Worm (Caenorhabditis elegans) whole organism, late embryonic: ENCODE data around the gene Y55F3BR.10.

Experiments used
- C08G9.2 ChIP-seq: sonication (generic microtip); optimal IDR thresholded peaks from 2 replicates; lab custom pipeline; 2016; ENCODE audit warnings: mild to moderate bottlenecking, missing genetic modification characterization, moderate library complexity, missing compliant biosample characterization
- T23F11.4 ChIP-seq: fragments of 200-800 bp; sonication (Bioruptor generic); optimal IDR thresholded peaks from 2 replicates; lab custom pipeline; 2018; ENCODE audit warnings: mild to moderate bottlenecking, missing genetic modification characterization, missing compliant biosample characterization
- ahr-1 ChIP-seq: sonication (generic microtip); optimal IDR thresholded peaks from 2 replicates; lab custom pipeline; 2016; ENCODE audit warnings: missing genetic modification characterization, missing compliant biosample characterization
- ama-1 ChIP-seq: fragments of 150-350 bp; optimal IDR thresholded peaks from 2 replicates; lab custom pipeline; 2014
- ceh-18 ChIP-seq: sonication (generic microtip); optimal IDR thresholded peaks from 2 replicates; lab custom pipeline; 2016; ENCODE audit warnings: missing genetic modification characterization, missing compliant biosample characterization
- ceh-19 ChIP-seq: fragments of 200-800 bp; sonication (Bioruptor generic); optimal IDR thresholded peaks from 2 replicates; lab custom pipeline; 2018; ENCODE audit warnings: mild to moderate bottlenecking, missing genetic modification characterization, missing compliant biosample characterization
- ceh-22 ChIP-seq: sonication (generic microtip); optimal IDR thresholded peaks from 2 replicates; lab custom pipeline; 2017; ENCODE audit warnings: missing biosample characterization, missing genetic modification characterization
- ceh-31 ChIP-seq: sonication (generic microtip); optimal IDR thresholded peaks from 2 replicates; lab custom pipeline; 2016; ENCODE audit warnings: missing genetic modification characterization, missing compliant biosample characterization
- ceh-48 ChIP-seq: sonication (generic microtip); optimal IDR thresholded peaks from 2 replicates; lab custom pipeline; 2016; ENCODE audit warnings: missing genetic modification characterization, inconsistent platforms, missing compliant biosample characterization
- dve-1 ChIP-seq: sonication (generic microtip); optimal IDR thresholded peaks from 2 replicates; lab custom pipeline; 2017; ENCODE audit warnings: antibody characterized with exemption, mild to moderate bottlenecking, missing genetic modification characterization, missing compliant biosample characterization
- elt-2 ChIP-seq: sonication (generic microtip); optimal IDR thresholded peaks from 2 replicates; lab custom pipeline; 2016; ENCODE audit warnings: missing genetic modification reagents, missing genetic modification characterization, missing compliant biosample characterization
- elt-4 ChIP-seq: sonication (generic microtip); optimal IDR thresholded peaks from 2 replicates; lab custom pipeline; 2016; ENCODE audit warnings: missing genetic modification characterization, missing compliant biosample characterization
- ets-4 ChIP-seq: sonication (generic microtip); optimal IDR thresholded peaks from 2 replicates; lab custom pipeline; 2016; ENCODE audit warnings: missing genetic modification characterization, missing compliant biosample characterization
- fkh-10 ChIP-seq: fragments of 150-350 bp; optimal IDR thresholded peaks from 2 replicates; lab custom pipeline; 2014; ENCODE audit warnings: missing biosample characterization, missing genetic modification reagents, missing genetic modification characterization
- fkh-6 ChIP-seq: sonication (generic microtip); optimal IDR thresholded peaks from 2 replicates; lab custom pipeline; 2016; ENCODE audit warnings: missing genetic modification characterization, missing compliant biosample characterization
- gmeb-2 ChIP-seq: sonication (generic microtip); optimal IDR thresholded peaks from 2 replicates; lab custom pipeline; 2016; ENCODE audit warnings: missing genetic modification characterization, inconsistent platforms, missing compliant biosample characterization
- hlh-15 ChIP-seq: sonication (generic microtip); optimal IDR thresholded peaks from 2 replicates; lab custom pipeline; 2016; ENCODE audit warnings: missing genetic modification characterization, missing compliant biosample characterization
- hlh-30 ChIP-seq: sonication (generic microtip); optimal IDR thresholded peaks from 2 replicates; lab custom pipeline; 2017; ENCODE audit warnings: antibody characterized with exemption, missing genetic modification characterization, missing compliant biosample characterization; ENCODE audit not compliant: insufficient read depth
- hlh-6 ChIP-seq: sonication (generic microtip); optimal IDR thresholded peaks from 2 replicates; lab custom pipeline; 2016; ENCODE audit warnings: missing genotype, missing genetic modification characterization, missing compliant biosample characterization
- lin-11 ChIP-seq: fragments of 200-800 bp; sonication (Bioruptor generic); optimal IDR thresholded peaks from 2 replicates; lab custom pipeline; 2018; ENCODE audit warnings: mild to moderate bottlenecking, missing genetic modification characterization, missing compliant biosample characterization
- madf-2 ChIP-seq: sonication (generic microtip); optimal IDR thresholded peaks from 2 replicates; lab custom pipeline; 2017; ENCODE audit warnings: missing genetic modification characterization, missing compliant biosample characterization
- mec-3 ChIP-seq: sonication (generic microtip); optimal IDR thresholded peaks from 2 replicates; lab custom pipeline; 2016; ENCODE audit warnings: borderline replicate concordance, missing genetic modification characterization, missing compliant biosample characterization
- nfya-1 ChIP-seq: sonication (generic microtip); optimal IDR thresholded peaks from 2 replicates; lab custom pipeline; 2017; ENCODE audit warnings: missing genetic modification characterization, mild to moderate bottlenecking, missing compliant biosample characterization, antibody characterized with exemption, moderate library complexity
- nhr-232 ChIP-seq: sonication (generic microtip); optimal IDR thresholded peaks from 2 replicates; lab custom pipeline; 2016; ENCODE audit warnings: missing genetic modification characterization, missing compliant biosample characterization
- pat-9 ChIP-seq: fragments of 200-800 bp; sonication (Bioruptor generic); optimal IDR thresholded peaks from 2 replicates; lab custom pipeline; 2018; ENCODE audit warnings: mild to moderate bottlenecking, missing genetic modification characterization, moderate library complexity, missing compliant biosample characterization
- pax-1 ChIP-seq: fragments of 150-350 bp; optimal IDR thresholded peaks from 2 replicates; lab custom pipeline; 2014; ENCODE audit warnings: missing biosample characterization, missing genetic modification characterization
- pha-2 ChIP-seq: sonication (generic microtip); optimal IDR thresholded peaks from 2 replicates; lab custom pipeline; 2017; ENCODE audit warnings: mild to moderate bottlenecking, missing genetic modification characterization, missing compliant biosample characterization
- pha-4 ChIP-seq: fragments of 150-350 bp; optimal IDR thresholded peaks from 2 replicates; lab custom pipeline; 2018; ENCODE audit warnings: missing biosample characterization, missing genetic modification reagents, missing genetic modification characterization
- pqm-1 ChIP-seq: sonication (generic microtip); optimal IDR thresholded peaks from 2 replicates; lab custom pipeline; 2016; ENCODE audit warnings: missing genetic modification characterization, missing compliant biosample characterization
- ref-2 ChIP-seq: sonication (generic microtip); optimal IDR thresholded peaks from 2 replicates; lab custom pipeline; 2016; ENCODE audit warnings: missing genetic modification characterization, missing compliant biosample characterization
- sox-4 ChIP-seq: sonication (generic microtip); optimal IDR thresholded peaks from 2 replicates; lab custom pipeline; 2017; ENCODE audit warnings: mild to moderate bottlenecking, missing genetic modification characterization, inconsistent platforms, missing compliant biosample characterization
- tbx-7 ChIP-seq: sonication (generic microtip); optimal IDR thresholded peaks from 2 replicates; lab custom pipeline; 2016; ENCODE audit warnings: missing genotype, missing genetic modification characterization, missing compliant biosample characterization
- ttx-3 ChIP-seq: sonication (generic microtip); optimal IDR thresholded peaks from 2 replicates; lab custom pipeline; 2016; ENCODE audit warnings: missing genetic modification reagents, missing genetic modification characterization, missing compliant biosample characterization
- unc-3 ChIP-seq, 2 experiments: fragments of 200-800 bp in 1 of 2; sonication (Bioruptor generic) in 1 of 2; sonication (generic microtip) in 1 of 2; conservative IDR thresholded peaks in 1 of 2; optimal IDR thresholded peaks in 1 of 2; 2 replicates each; pipeline versions ENCODE4 v1.3.6 to Lab custom; 2016 to 2022; ENCODE audit warnings: missing compliant biosample characterization in 2 of 2, missing genetic modification characterization in 2 of 2, missing genetic modification reagents in 1 of 2
- unc-42 ChIP-seq: sonication (generic microtip); optimal IDR thresholded peaks from 2 replicates; lab custom pipeline; 2016; ENCODE audit warnings: missing genotype, missing genetic modification characterization, missing compliant biosample characterization
- ztf-16 ChIP-seq: sonication (generic microtip); optimal IDR thresholded peaks from 2 replicates; lab custom pipeline; 2017; ENCODE audit warnings: missing genetic modification characterization, missing compliant biosample characterization

Gene Y55F3BR.10

DNA sequence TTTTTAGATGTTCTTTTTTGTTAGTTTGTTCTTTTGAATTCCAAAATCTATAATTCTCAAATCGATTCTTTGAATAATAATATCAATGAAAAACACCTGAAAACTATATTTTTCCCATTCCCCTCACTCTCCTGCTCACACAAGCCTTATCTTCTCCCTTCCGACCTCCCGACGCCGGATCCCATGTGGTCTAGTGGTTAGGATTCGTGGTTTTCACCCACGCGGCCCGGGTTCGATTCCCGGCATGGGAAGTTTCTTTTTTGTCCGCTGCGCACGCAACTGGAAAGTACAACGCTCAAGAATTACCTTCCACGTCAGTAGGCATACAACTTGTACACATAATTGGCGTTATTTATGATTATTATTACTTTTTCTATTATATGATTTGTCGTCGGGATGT lies 10.4 kb downstream of the Y55F3BR.10 start (continued):
- TF ChIP-seq lin-11 (peak; percentile 37), ceh-18 (tag; lab: Kevin White, UChicago) (no peak), fkh-6 (no peak), nhr-232 (tag; lab: Kevin White, UChicago) (peak; percentile 39), T23F11.4 (GFP tag; lab: Kevin White, UChicago) (no peak), elt-2 (tag; lab: Kevin White, UChicago) (peak; percentile 64), C08G9.2 (tag; lab: Kevin White, UChicago) (peak; percentile 14), pha-2 (no peak), ztf-16 (tag; lab: Kevin White, UChicago) (peak; percentile 8)
- TF ChIP-seq, all 69 proteins: peak for 26

DNA sequence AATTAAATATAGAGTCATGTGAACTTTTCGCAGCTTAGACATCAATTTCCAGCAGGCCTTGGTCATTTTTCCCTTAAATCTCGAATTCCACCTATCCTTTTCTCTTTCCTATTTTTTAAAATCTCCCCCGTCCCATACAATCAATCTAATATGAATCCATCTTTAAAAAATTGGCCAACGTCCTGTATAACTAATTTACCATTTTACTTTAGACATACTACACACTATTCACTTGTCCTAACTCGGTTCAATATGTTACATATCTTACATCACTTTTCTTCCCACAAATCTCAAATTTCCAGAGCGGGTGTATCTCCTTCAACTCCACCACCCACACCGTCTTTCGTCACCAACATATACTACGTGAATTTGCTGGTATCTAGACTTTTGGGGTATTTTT lies 13.0 kb downstream of the Y55F3BR.10 start, which contains the start of gene lgc-33:
TSS of gene lgc-33 (plus strand) at position 301 of the 400 bp plus-strand sequence.
- TF ChIP-seq pha-2 (no peak), ama-1 (no peak), madf-2 (tag; lab: Kevin White, UChicago) (no peak), sox-4 (no peak), C08G9.2 (tag; lab: Kevin White, UChicago) (no peak), mec-3 (no peak), ahr-1 (tag; lab: Kevin White, UChicago) (no peak), pqm-1 (tag; lab: Kevin White, UChicago) (no peak), ceh-31 (tag; lab: Kevin White, UChicago) (no peak), dve-1 (tag; lab: Kevin White, UChicago) (no peak), pha-4 (tag; lab: Kevin White, UChicago) (no peak), ztf-16 (tag; lab: Kevin White, UChicago) (no peak), unc-3 (GFP tag; conservative IDR thresholded peaks at IDR 0.05; lab: Robert Waterston, UW) (no peak), unc-3 (tag; optimal IDR thresholded peaks at IDR 0.05; lab: Kevin White, UChicago) (no peak), nfya-1 (tag; lab: Kevin White, UChicago) (no peak)
- TF ChIP-seq, all 69 proteins: peak for 0

DNA sequence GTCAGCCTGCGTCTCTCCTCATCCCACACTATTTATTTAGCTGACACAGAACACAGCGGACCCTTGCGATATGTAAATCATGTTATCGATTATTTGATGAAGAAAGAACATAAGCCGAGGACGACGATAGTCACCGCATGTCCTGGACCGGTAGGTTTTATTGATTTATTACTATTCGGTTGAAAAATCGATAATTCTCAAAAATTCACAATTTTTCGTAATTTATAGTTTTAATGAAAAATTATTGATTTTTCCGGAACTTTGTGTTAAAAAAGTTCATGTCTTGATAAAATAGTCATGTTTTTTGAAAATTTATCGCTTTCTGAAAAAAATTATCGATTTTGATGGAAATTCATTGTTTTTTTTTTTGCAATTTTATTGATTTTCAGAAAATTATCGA lies 16.0 kb downstream of the Y55F3BR.10 start:
- no peak for TF ChIP-seq unc-42
- TF ChIP-seq madf-2 (tag; lab: Kevin White, UChicago): no peak
- TF ChIP-seq ets-4 (tag; lab: Kevin White, UChicago): no peak
- no peak for TF ChIP-seq pat-9 (tag; lab: Kevin White, UChicago)

- peak; percentile 85 for TF ChIP-seq ceh-48 (tag; lab: Kevin White, UChicago)
These were observed 16.7 kb downstream of the Y55F3BR.10 start for ce11 chrIV:848956-849355.

- TF ChIP-seq hlh-15 (tag; lab: Kevin White, UChicago) (no peak), ceh-19 (GFP tag; lab: Kevin White, UChicago) (no peak), gmeb-2 (no peak), hlh-6 (tag; lab: Kevin White, UChicago) (no peak), ceh-22 (no peak), ceh-48 (tag; lab: Kevin White, UChicago) (peak; percentile 57), ttx-3 (no peak), pax-1 (peak; percentile 17), pat-9 (tag; lab: Kevin White, UChicago) (no peak), elt-4 (tag; lab: Kevin White, UChicago) (no peak), ahr-1 (tag; lab: Kevin White, UChicago) (no peak), ets-4 (tag; lab: Kevin White, UChicago) (no peak), ref-2 (tag; lab: Kevin White, UChicago) (no peak), fkh-10 (GFP tag; lab: Kevin White, UChicago) (no peak), nfya-1 (tag; lab: Kevin White, UChicago) (peak; percentile 45), tbx-7 (tag; lab: Kevin White, UChicago) (no peak), C08G9.2 (tag; lab: Kevin White, UChicago) (no peak), hlh-30 (tag; lab: Kevin White, UChicago) (no peak), ztf-16 (tag; lab: Kevin White, UChicago) (no peak), pqm-1 (tag; lab: Kevin White, UChicago) (peak; percentile 23)
These were observed 22.4 kb downstream of the Y55F3BR.10 start, which contains the start of the genes lem-4 and Y55F3BR.11 for ce11 chrIV:854357-855269. Gene lem-4 (minus strand): TSS chrIV:854780. Gene Y55F3BR.11 (plus strand): TSS chrIV:855219.
